Fruit fly (Drosophila melanogaster) whole organism, larva: ENCODE measurements around the gene CG43307.

Experiments used
- noc ChIP-seq: fragments of 200-800 bp; sonication (Bioruptor generic); optimal IDR thresholded peaks from 3 replicates; lab custom pipeline; 2019; ENCODE audit warnings: missing biosample characterization, mild to moderate bottlenecking, missing genetic modification characterization, moderate library complexity

Gene CG43307

dm6 chr2L:5811274-5811673 lies at the start of gene CG43307:
Gene CG43307 (plus strand): TSS chr2L:5811574.
- TF ChIP-seq noc (tag; lab: Kevin White, UChicago), result no peak

dm6 chr2L:5765139-5765538 lies 46.2 kb upstream of the CG43307 start:
- no peak for TF ChIP-seq noc (tag; lab: Kevin White, UChicago)

dm6 chr2L:5766042-5766441 lies 45.3 kb upstream of the CG43307 start, which contains the start of gene obst-E:
Gene obst-E (minus strand): TSS chr2L:5766142.
- TF ChIP-seq noc (tag; lab: Kevin White, UChicago), result no peak

- no peak for TF ChIP-seq noc (tag; lab: Kevin White, UChicago)
Measured at dm6 chr2L:5766498-5767008, 44.8 kb upstream of the CG43307 start.

- no peak for TF ChIP-seq noc (tag; lab: Kevin White, UChicago)
Measured at dm6 chr2L:5771179-5771578, 40.2 kb upstream of the CG43307 start.

- TF ChIP-seq noc (tag; lab: Kevin White, UChicago), result no peak
Measured at dm6 chr2L:5772262-5772661, 39.1 kb upstream of the CG43307 start.

dm6 chr2L:5778157-5778556 lies 33.2 kb upstream of the CG43307 start:
- no peak for TF ChIP-seq noc (tag; lab: Kevin White, UChicago)

dm6 chr2L:5780703-5781102 lies 30.7 kb upstream of the CG43307 start:
- TF ChIP-seq noc (tag; lab: Kevin White, UChicago), result no peak

- no peak for TF ChIP-seq noc (tag; lab: Kevin White, UChicago)
Measured at dm6 chr2L:5781181-5781580, 30.2 kb upstream of the CG43307 start.

dm6 chr2L:5782866-5783265 lies 28.5 kb upstream of the CG43307 start:
- no peak for TF ChIP-seq noc (tag; lab: Kevin White, UChicago)

- TF ChIP-seq noc (tag; lab: Kevin White, UChicago), result no peak
Measured at dm6 chr2L:5783731-5784130, 27.6 kb upstream of the CG43307 start, which contains the start of gene CG31913. Gene CG31913 (plus strand): TSS chr2L:5784031.

dm6 chr2L:5789268-5789667 lies 22.1 kb upstream of the CG43307 start:
- no peak for TF ChIP-seq noc (tag; lab: Kevin White, UChicago)

dm6 chr2L:5790799-5791526 lies 20.4 kb upstream of the CG43307 start:
- no peak for TF ChIP-seq noc (tag; lab: Kevin White, UChicago)

- TF ChIP-seq noc (tag; lab: Kevin White, UChicago), result no peak
Measured at dm6 chr2L:5793098-5793497, 18.3 kb upstream of the CG43307 start.

- TF ChIP-seq noc (tag; lab: Kevin White, UChicago), result no peak
Measured at dm6 chr2L:5795192-5795591, 16.2 kb upstream of the CG43307 start.

- no peak for TF ChIP-seq noc (tag; lab: Kevin White, UChicago)
Measured at dm6 chr2L:5797977-5798376, 13.4 kb upstream of the CG43307 start.

- TF ChIP-seq noc (tag; lab: Kevin White, UChicago), result no peak
Measured at dm6 chr2L:5798629-5799028, 12.7 kb upstream of the CG43307 start.
